Worm (Caenorhabditis elegans) whole organism, early embryonic: ENCODE data around the gene smcr-8.

Experiments used
- B0310.2 ChIP-seq: sonication (generic microtip); optimal IDR thresholded peaks from 2 replicates; lab custom pipeline; 2016; ENCODE audit warnings: mild to moderate bottlenecking, missing genetic modification characterization, missing compliant biosample characterization
- aly-1 ChIP-seq: sonication (generic microtip); optimal IDR thresholded peaks from 2 replicates; lab custom pipeline; 2016; ENCODE audit warnings: missing genetic modification characterization, missing compliant biosample characterization
- ama-1 ChIP-seq: fragments of 150-350 bp; optimal IDR thresholded peaks from 2 replicates; lab custom pipeline; 2014
- flt-1 ChIP-seq: fragments of 200-800 bp; sonication (Bioruptor generic); IDR thresholded peaks from 2 replicates; pipeline ENCODE4 v1.3.6; 2022; ENCODE audit warnings: missing genetic modification characterization, missing compliant biosample characterization
- hmg-4 ChIP-seq: fragments of 200-800 bp; sonication (Bioruptor generic); optimal IDR thresholded peaks from 2 replicates; lab custom pipeline; 2018; ENCODE audit warnings: mild to moderate bottlenecking, missing genetic modification characterization, missing compliant biosample characterization
- scrt-1 ChIP-seq: fragments of 200-800 bp; sonication (Bioruptor generic); IDR thresholded peaks from 2 replicates; pipeline ENCODE4 v1.3.6; 2022; ENCODE audit warnings: missing genetic modification characterization, missing compliant biosample characterization

ce11 chrIII:5030629-5031028 is 31.5 kb downstream of the smcr-8 start, which contains the start of gene klp-6:
- TF ChIP-seq ama-1 = no peak
- no peak for TF ChIP-seq scrt-1 (GFP tag; lab: Robert Waterston, UW)
- TF ChIP-seq aly-1 = no peak
- no peak for TF ChIP-seq hmg-4
- no peak for TF ChIP-seq B0310.2 (tag; lab: Kevin White, UChicago)
- no peak for TF ChIP-seq flt-1 (GFP tag; lab: Robert Waterston, UW)
